Worm (Caenorhabditis elegans): ENCODE data around the gene rgs-5.

Gene rgs-5

DNA sequence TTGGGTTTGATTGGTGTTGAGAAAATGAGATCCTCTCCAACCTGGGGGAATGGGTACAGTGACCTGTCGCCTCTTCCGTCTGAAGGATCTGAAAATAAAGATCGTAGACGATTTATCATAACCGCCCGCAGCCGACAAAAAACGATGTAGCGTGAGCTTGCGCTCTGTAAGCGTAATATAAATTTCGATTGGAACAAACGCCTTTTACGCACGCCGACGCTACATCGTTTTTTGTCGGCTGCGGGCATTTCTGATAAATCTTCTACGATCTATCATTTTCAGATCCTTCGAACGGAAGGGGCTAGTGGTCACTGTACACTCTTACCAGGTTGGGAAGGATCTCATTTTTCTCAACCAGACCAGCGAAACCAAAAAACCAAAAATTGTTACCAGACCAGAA, 50.0 kb downstream of the rgs-5 start:
- TF ChIP-seq egl-27 (tag; optimal IDR thresholded peaks at IDR 0.05), result no peak
- no peak for TF ChIP-seq nhr-77 (tag; optimal IDR thresholded peaks at IDR 0.05)
- TF ChIP-seq aly-2 (tag; optimal IDR thresholded peaks at IDR 0.05), result no peak
- no peak for TF ChIP-seq ztf-1 (GFP tag; conservative IDR thresholded peaks at IDR 0.05)
- TF ChIP-seq nhr-10 (tag; optimal IDR thresholded peaks at IDR 0.05), result no peak
- TF ChIP-seq ZK546.5 (tag; optimal IDR thresholded peaks at IDR 0.05), result no peak
- no peak for TF ChIP-seq snpc-4 (tag; optimal IDR thresholded peaks at IDR 0.05)
- no peak for TF ChIP-seq elt-1 (tag; optimal IDR thresholded peaks at IDR 0.05)
- TF ChIP-seq skn-1 (tag; optimal IDR thresholded peaks at IDR 0.05), result no peak
- no peak for TF ChIP-seq sma-3 (GFP tag; optimal IDR thresholded peaks at IDR 0.05)
- TF ChIP-seq unc-39 (tag; optimal IDR thresholded peaks at IDR 0.05), result no peak
- TF ChIP-seq lin-39 (tag; optimal IDR thresholded peaks at IDR 0.05), result no peak
- no peak for TF ChIP-seq dmd-4 (tag; optimal IDR thresholded peaks at IDR 0.05)
- TF ChIP-seq elt-3 (tag; optimal IDR thresholded peaks at IDR 0.05), result no peak

DNA sequence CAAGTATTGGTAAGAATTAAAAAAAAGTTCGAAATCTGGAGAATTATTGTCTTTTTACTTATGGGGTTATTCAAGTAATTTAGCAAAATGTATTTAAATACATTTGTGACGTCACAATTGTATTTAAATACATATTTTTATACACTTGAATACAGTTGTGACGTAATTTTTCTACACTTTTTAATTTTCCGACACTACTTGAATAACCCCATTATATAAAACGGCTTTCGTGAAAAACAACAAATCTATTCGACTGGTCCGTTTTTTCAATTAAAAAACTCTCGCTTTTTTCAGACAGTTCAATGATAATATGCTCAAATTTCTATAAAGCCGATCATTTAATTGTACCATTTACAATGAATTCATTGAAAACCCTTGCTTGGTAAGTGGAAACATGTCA, 52.1 kb downstream of the rgs-5 start:
- TF ChIP-seq Y55F3AM.14 (GFP tag; optimal IDR thresholded peaks at IDR 0.05) (no peak), elt-3 (tag; optimal IDR thresholded peaks at IDR 0.05) (no peak), elt-1 (tag; optimal IDR thresholded peaks at IDR 0.05) (no peak), nhr-21 (tag; optimal IDR thresholded peaks at IDR 0.05) (no peak), mbf-1 (tag; optimal IDR thresholded peaks at IDR 0.05) (no peak), lin-39 (tag; optimal IDR thresholded peaks at IDR 0.05) (no peak), mdl-1 (tag; optimal IDR thresholded peaks at IDR 0.05) (no peak), aly-2 (tag; optimal IDR thresholded peaks at IDR 0.05) (no peak), egl-27 (tag; optimal IDR thresholded peaks at IDR 0.05) (no peak), unc-55 (GFP tag; optimal IDR thresholded peaks at IDR 0.05) (no peak), nhr-237 (tag; optimal IDR thresholded peaks at IDR 0.05) (no peak), snpc-4 (tag; optimal IDR thresholded peaks at IDR 0.05) (no peak)

Measured in whole organism, L2 larva.